Fruit fly (Drosophila melanogaster): ENCODE results near the gene CG32214.

- TF ChIP-seq ovo (GFP tag; optimal IDR thresholded peaks at IDR 0.05) (no peak), Clk (GFP tag; optimal IDR thresholded peaks at IDR 0.05) (no peak), Mnt (GFP tag; optimal IDR thresholded peaks at IDR 0.05) (no peak), bab1 (GFP tag; optimal IDR thresholded peaks at IDR 0.05) (no peak), CG7101 (tag; optimal IDR thresholded peaks at IDR 0.05) (no peak), Crg-1 (GFP tag; optimal IDR thresholded peaks at IDR 0.05) (no peak), pad (GFP tag; optimal IDR thresholded peaks at IDR 0.05) (no peak), CG12768 (GFP tag; optimal IDR thresholded peaks at IDR 0.05) (no peak), CG11617 (GFP tag; optimal IDR thresholded peaks at IDR 0.05) (no peak)
Observed at dm6 chr3L:19442239-19442638, 24.9 kb upstream of the CG32214 start.

All from whole organism, adult.